Fruit fly (Drosophila melanogaster): ENCODE data around the gene CG8851.

- TF ChIP-seq psq (optimal IDR thresholded peaks at IDR 0.05) = no peak
- no peak for TF ChIP-seq Dll (optimal IDR thresholded peaks at IDR 0.05)
- no peak for TF ChIP-seq pan (optimal IDR thresholded peaks at IDR 0.05)
Measured at dm6 chr2L:3564556-3564955, 45.1 kb downstream of the CG8851 start.

Measured in whole organism.